Worm (Caenorhabditis elegans) whole organism, L3 larva: Measurements from ENCODE around the gene lbp-8.

Source experiments
- fkh-10 ChIP-seq: sonication (generic microtip); optimal IDR thresholded peaks from 2 replicates; lab custom pipeline; 2017; ENCODE audit warnings: missing biosample characterization, missing genetic modification reagents, missing genetic modification characterization
- fkh-2 ChIP-seq: fragments of 150-350 bp; optimal IDR thresholded peaks from 2 replicates; lab custom pipeline; 2014; ENCODE audit warnings: missing biosample characterization, missing genetic modification reagents, missing genetic modification characterization
- nhr-237 ChIP-seq: fragments of 150-350 bp; optimal IDR thresholded peaks from 2 replicates; lab custom pipeline; 2014; ENCODE audit warnings: missing biosample characterization, missing genetic modification characterization
- pha-4 ChIP-seq: fragments of 150-350 bp; optimal IDR thresholded peaks from 2 replicates; lab custom pipeline; 2014; ENCODE audit warnings: missing biosample characterization, missing genetic modification reagents, missing genetic modification characterization

- TF ChIP-seq nhr-237 (no peak), pha-4 (tag; lab: Kevin White, UChicago) (no peak), fkh-2 (tag; lab: Kevin White, UChicago) (no peak), fkh-10 (GFP tag; lab: Kevin White, UChicago) (no peak)
These were observed 24.8 kb downstream of the lbp-8 start, which contains the start of gene gcy-32 for ce11 chrV:13915390-13915789.
